ENCODE assay signal across 6 worm cellular contexts in the genomic region with DNA sequence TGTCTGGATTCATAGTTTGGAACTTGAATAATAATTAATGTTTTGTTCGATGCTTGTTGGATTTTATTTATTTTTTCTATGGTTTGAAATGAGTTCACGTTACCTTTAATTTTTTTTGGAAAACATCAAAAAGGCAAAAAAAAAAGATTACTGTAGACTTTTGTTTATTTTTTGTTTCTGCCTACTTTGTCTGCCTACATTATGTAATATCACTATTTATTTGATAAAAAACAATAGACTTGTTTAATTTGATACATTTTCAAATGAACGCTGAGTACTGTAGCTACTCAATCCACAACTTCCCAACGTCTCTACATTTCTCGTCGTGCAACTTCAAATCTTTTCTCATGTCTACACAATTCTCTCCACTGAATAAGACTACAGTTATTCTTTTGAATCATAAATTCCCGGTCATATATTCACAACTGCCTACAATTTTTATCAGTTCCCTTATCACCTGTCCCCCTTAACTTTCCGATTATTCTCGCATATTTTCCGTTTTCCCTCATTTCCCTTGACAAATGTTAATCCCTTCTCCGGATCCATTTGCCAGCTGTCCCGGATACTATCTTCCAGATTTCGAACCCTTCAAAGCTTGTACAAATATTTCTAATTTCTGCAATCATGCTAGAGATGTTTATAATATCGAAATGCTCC.
TF ChIP-seq lines count a peak whose summit lies in the region.

A gene (minus strand): TSS at position 51 of the 657 bp plus-strand sequence.
A gene (plus strand): TSS at position 522 of the 657 bp plus-strand sequence.

TF ChIP-seq in whole organism, L1 larva, 84 proteins besides CTCF, POLR2A, EP300 and RAD21:
- peak; percentile 43 for TF ChIP-seq elt-2 (tag; optimal IDR thresholded peaks at IDR 0.05; lab: Kevin White, UChicago)
- no peak for TF ChIP-seq nhr-12 (tag; optimal IDR thresholded peaks at IDR 0.05; lab: Kevin White, UChicago)
- TF ChIP-seq efl-1 (optimal IDR thresholded peaks at IDR 0.05; lab: Kevin White, UChicago), result no peak
- TF ChIP-seq efl-1 (GFP tag; optimal IDR thresholded peaks at IDR 0.05 in 1 of 2; lab: Kevin White, UChicago), result peak in 1 of 2 experiments; percentile 20

TF ChIP-seq in whole organism, L2 larva, 48 proteins besides CTCF, POLR2A, EP300 and RAD21:
- no peak for TF ChIP-seq F13H6.1 (tag; optimal IDR thresholded peaks at IDR 0.05; lab: Kevin White, UChicago)
- no peak for TF ChIP-seq sem-4 (tag; optimal IDR thresholded peaks at IDR 0.05; lab: Kevin White, UChicago)
- TF ChIP-seq fos-1 (tag; optimal IDR thresholded peaks at IDR 0.05; lab: Kevin White, UChicago), result peak; percentile 83
- TF ChIP-seq lin-11 (tag; optimal IDR thresholded peaks at IDR 0.05; lab: Kevin White, UChicago), result no peak

TF ChIP-seq in whole organism, L3 larva, 47 proteins besides CTCF, POLR2A, EP300 and RAD21:
- TF ChIP-seq lin-15B (tag; optimal IDR thresholded peaks at IDR 0.05; lab: Kevin White, UChicago) (no peak), elt-2 (tag; optimal IDR thresholded peaks at IDR 0.05; lab: Kevin White, UChicago) (peak; percentile 55)

TF ChIP-seq in whole organism, L4 larva, 104 proteins besides CTCF, POLR2A, EP300 and RAD21:
- peak; percentile 56 for TF ChIP-seq pqm-1 (tag; optimal IDR thresholded peaks at IDR 0.05; lab: Kevin White, UChicago)
- no peak for TF ChIP-seq mdl-1 (tag; optimal IDR thresholded peaks at IDR 0.05; lab: Kevin White, UChicago)
- peak; percentile 62 for TF ChIP-seq nhr-28 (tag; optimal IDR thresholded peaks at IDR 0.05; lab: Kevin White, UChicago)

TF ChIP-seq in whole organism, late embryonic, 69 proteins besides CTCF, POLR2A, EP300 and RAD21:
- TF ChIP-seq elt-2 (tag; optimal IDR thresholded peaks at IDR 0.05; lab: Kevin White, UChicago) (peak; percentile 65), pqm-1 (tag; optimal IDR thresholded peaks at IDR 0.05; lab: Kevin White, UChicago) (no peak)

TF ChIP-seq in whole organism, young adult, 124 proteins besides CTCF, POLR2A, EP300 and RAD21:
- TF ChIP-seq nhr-80 (tag; optimal IDR thresholded peaks at IDR 0.05; lab: Kevin White, UChicago) (peak; percentile 16), D2030.7 (GFP tag; IDR thresholded peaks at IDR 0.05; lab: Robert Waterston, UW) (no peak)
